Fruit fly (Drosophila melanogaster): ENCODE data around the gene B-H2.
A peak's percentile ranks its signal among the peaks of the same experiment; 100 is the strongest.

B-H2 gene

DNA sequence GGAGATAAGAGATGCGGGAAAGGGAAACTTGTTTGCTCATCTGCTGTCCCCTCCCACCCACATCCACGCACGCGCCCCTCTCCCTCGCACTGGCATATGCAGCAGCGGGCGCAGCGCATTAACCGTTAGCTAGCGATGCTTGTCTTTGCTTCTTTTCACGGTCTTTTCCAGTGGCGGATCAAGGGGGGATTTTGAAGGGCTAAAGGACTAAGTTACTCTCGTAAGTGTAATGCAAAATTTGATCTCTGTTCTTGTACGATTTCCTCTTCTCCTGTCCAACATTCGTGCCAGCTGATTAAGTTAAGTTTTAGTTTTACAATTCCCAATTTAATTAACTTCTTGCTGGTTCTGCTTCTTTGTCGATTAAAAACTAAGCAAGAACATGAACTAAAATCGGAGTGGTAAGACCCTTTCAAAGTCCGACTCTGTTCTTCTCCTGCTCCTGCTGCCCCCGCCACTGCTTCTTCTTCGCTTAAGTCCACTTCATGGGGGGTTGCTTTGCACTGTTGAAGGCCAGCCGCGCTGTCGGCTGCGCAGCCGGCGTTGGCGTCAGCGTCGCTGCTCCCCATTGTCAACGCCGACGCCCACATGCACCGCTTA is 13.7 kb upstream of the B-H2 start (continued):
- TF ChIP-seq dm (GFP tag; optimal IDR thresholded peaks at IDR 0.05) (peak; percentile 8), H15 (GFP tag; IDR thresholded peaks at IDR 0.05) (no peak), vvl (GFP tag; IDR thresholded peaks at IDR 0.05) (no peak; the same call in 1 of the 2 replicates), CG3281 (GFP tag; optimal IDR thresholded peaks at IDR 0.05) (peak; percentile 50), klu (GFP tag; IDR thresholded peaks at IDR 0.05) (no peak), CG4328 (GFP tag; optimal IDR thresholded peaks at IDR 0.05) (peak; percentile 2), CG10565 (GFP tag; optimal IDR thresholded peaks at IDR 0.05) (no peak), chif (GFP tag; optimal IDR thresholded peaks at IDR 0.05) (peak; percentile 45 to 62), org-1 (GFP tag; optimal IDR thresholded peaks at IDR 0.05) (peak; percentile 66), eyg (GFP tag; optimal IDR thresholded peaks at IDR 0.05) (peak; percentile 13), Six4 (GFP tag; optimal IDR thresholded peaks at IDR 0.05) (peak; percentile 59), CG7271 (tag; optimal IDR thresholded peaks at IDR 0.05) (no peak), CG12071 (GFP tag; optimal IDR thresholded peaks at IDR 0.05) (peak; percentile 18), CG9876 (GFP tag; optimal IDR thresholded peaks at IDR 0.05) (no peak), CG15479 (GFP tag; optimal IDR thresholded peaks at IDR 0.05) (no peak), CG6254 (GFP tag; optimal IDR thresholded peaks at IDR 0.05) (peak; percentile 52), nerfin-2 (GFP tag; IDR thresholded peaks at IDR 0.05; ENCODE audit: partially characterized antibody) (no peak), CG10366 (GFP tag; IDR thresholded peaks at IDR 0.05) (peak; percentile 26; the same call in 1 of the 2 replicates), CG14860 (GFP tag; IDR thresholded peaks at IDR 0.05; ENCODE audit: partially characterized antibody) (no peak), pzg (GFP tag; optimal IDR thresholded peaks at IDR 0.05) (no peak), disco-r (GFP tag; optimal IDR thresholded peaks at IDR 0.05) (peak; percentile 25), tx (GFP tag; optimal IDR thresholded peaks at IDR 0.05) (no peak), Lhr (GFP tag; optimal IDR thresholded peaks at IDR 0.05) (peak; percentile 3), CG10209 (GFP tag; optimal IDR thresholded peaks at IDR 0.05) (peak; percentile 50), CG16813 (GFP tag; IDR thresholded peaks at IDR 0.05; ENCODE audit: partially characterized antibody) (no peak), CG10147 (GFP tag; optimal IDR thresholded peaks at IDR 0.05) (peak; percentile 59), lmd (GFP tag; IDR thresholded peaks at IDR 0.05) (peak; percentile 55), HmgZ (tag; optimal IDR thresholded peaks at IDR 0.05) (no peak), gem (tag; optimal IDR thresholded peaks at IDR 0.05) (peak; percentile 69), CG15073 (GFP tag; optimal IDR thresholded peaks at IDR 0.05) (no peak), sug (tag; optimal IDR thresholded peaks at IDR 0.05) (peak; percentile 78), Dbx (GFP tag; IDR thresholded peaks at IDR 0.05) (no peak), GATAe (GFP tag; conservative IDR thresholded peaks at IDR 0.05) (no peak), CG8290 (GFP tag; optimal IDR thresholded peaks at IDR 0.05) (no peak), CG8290 (tag; optimal IDR thresholded peaks at IDR 0.05) (peak in 1 of 2 experiments; percentile 2), CG11504 (tag; optimal IDR thresholded peaks at IDR 0.05) (peak; percentile 79), CG12391 (tag; optimal IDR thresholded peaks at IDR 0.05) (peak; percentile 58), prd (optimal IDR thresholded peaks at IDR 0.05) (no peak), prd (GFP tag; IDR thresholded peaks at IDR 0.05) (peak; percentile 54; the same call in 2 of the 3 replicates), Ets97D (GFP tag; optimal IDR thresholded peaks at IDR 0.05) (no peak), tin (GFP tag; optimal IDR thresholded peaks at IDR 0.05) (peak; percentile 52), pho (GFP tag; optimal IDR thresholded peaks at IDR 0.05) (peak; percentile 0), cad (GFP tag; optimal IDR thresholded peaks at IDR 0.05) (no peak), CG8924 (tag; optimal IDR thresholded peaks at IDR 0.05) (peak; percentile 64), salm (tag; optimal IDR thresholded peaks at IDR 0.05) (no peak), Lim3 (GFP tag; IDR thresholded peaks at IDR 0.05) (no peak), BEAF-32 (GFP tag; optimal IDR thresholded peaks at IDR 0.05) (no peak), CG17912 (GFP tag; optimal IDR thresholded peaks at IDR 0.05) (no peak), CG15269 (tag; optimal IDR thresholded peaks at IDR 0.05) (no peak), az2 (GFP tag; optimal IDR thresholded peaks at IDR 0.05) (peak; percentile 50), CG30431 (GFP tag; optimal IDR thresholded peaks at IDR 0.05) (peak; percentile 41)

All from whole organism, embryonic.